Fruit fly (Drosophila melanogaster) whole organism, pupa: ENCODE measurements around the gene Sfp33A3.
A peak's percentile ranks its signal among the peaks of the same experiment; 100 is the strongest.

Experiments used
- CG12605 ChIP-seq: fragments of 200-800 bp; sonication (Bioruptor generic); IDR thresholded peaks from 2 replicates; pipeline ENCODE4 v1.3.6; 2022; ENCODE audit warnings: missing biosample characterization, missing genetic modification characterization
- CG32121 ChIP-seq: fragments of 200-800 bp; sonication (Bioruptor generic); IDR thresholded peaks from 2 replicates; pipeline ENCODE4 v1.3.6; 2022; ENCODE audit warnings: missing biosample characterization, missing genetic modification characterization
- D1 ChIP-seq: fragments of 200-800 bp; sonication (Bioruptor generic); optimal IDR thresholded peaks from 2 replicates; lab custom pipeline; 2018; ENCODE audit warnings: missing biosample characterization, mild to moderate bottlenecking, missing genetic modification characterization, moderate library complexity
- EcR ChIP-seq: fragments of 200-800 bp; sonication (Bioruptor generic); optimal IDR thresholded peaks from 3 replicates; lab custom pipeline; 2019; ENCODE audit warnings: missing biosample characterization, missing genetic modification characterization, mild to moderate bottlenecking, moderate library complexity, missing genetic modification reagents
- Pif1A ChIP-seq: fragments of 200-800 bp; sonication (Bioruptor generic); optimal IDR thresholded peaks from 3 replicates; lab custom pipeline; 2016; ENCODE audit warnings: missing biosample characterization, missing genetic modification characterization
- Pif1B ChIP-seq: fragments of 200-800 bp; sonication (Bioruptor generic); optimal IDR thresholded peaks from 3 replicates; lab custom pipeline; 2016; ENCODE audit warnings: missing biosample characterization, missing genetic modification characterization
- gl ChIP-seq: fragments of 200-800 bp; sonication (Bioruptor generic); optimal IDR thresholded peaks from 2 replicates; lab custom pipeline; 2018; ENCODE audit warnings: missing biosample characterization, mild to moderate bottlenecking, missing genetic modification characterization

DNA sequence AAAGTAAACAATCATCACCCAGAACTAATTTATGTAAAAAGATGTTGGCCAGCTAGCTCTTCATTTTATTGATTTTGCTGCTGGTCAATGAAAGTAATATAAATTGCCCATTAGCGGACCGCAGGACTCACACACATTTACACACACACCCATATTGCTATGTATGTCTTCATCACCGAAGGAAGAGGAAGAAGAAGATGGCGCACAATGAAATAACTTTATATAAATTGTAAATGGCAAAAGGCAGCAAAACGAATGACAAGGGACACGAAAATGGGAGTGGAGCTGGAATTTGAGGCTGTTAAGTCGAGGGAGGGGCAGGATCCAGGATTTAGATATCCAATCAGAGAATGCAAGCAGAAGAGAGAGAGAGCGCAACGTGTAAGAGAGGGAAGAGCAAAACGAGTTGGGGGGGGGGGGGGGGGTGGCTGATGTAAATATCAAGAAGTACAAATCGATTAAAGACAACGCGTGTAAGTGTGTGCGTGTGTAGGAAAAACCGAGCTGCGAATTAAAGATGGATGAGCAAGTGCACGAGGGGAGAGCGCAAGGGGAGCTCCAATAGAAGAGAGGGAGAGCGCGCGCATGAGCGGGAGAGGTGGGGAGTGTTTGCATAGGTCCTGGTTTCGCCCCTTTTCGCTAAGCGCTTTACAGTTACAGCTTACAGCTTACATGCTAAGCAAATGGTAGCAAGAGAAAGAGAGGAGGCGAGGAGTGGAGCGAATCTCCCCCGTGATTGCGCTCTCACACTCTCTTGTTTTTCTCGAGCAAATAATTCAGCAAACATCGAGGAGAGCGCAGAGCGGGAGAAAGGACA is 35.3 kb upstream of the Sfp33A3 start:
- TF ChIP-seq Pif1A (GFP tag; lab: Kevin White, UChicago) (no peak), D1 (no peak), EcR (GFP tag; lab: Kevin White, UChicago) (no peak), CG32121 (GFP tag; lab: Robert Waterston, UW) (0 out of 2 replicates have a peak, but pooled peaks have one; percentile 19), Pif1B (GFP tag; lab: Kevin White, UChicago) (peak; percentile 13), gl (tag; lab: Kevin White, UChicago) (no peak), CG12605 (GFP tag; lab: Robert Waterston, UW) (no peak)
